Worm (Caenorhabditis elegans): ENCODE results near the gene srsx-15.

Gene srsx-15

DNA sequence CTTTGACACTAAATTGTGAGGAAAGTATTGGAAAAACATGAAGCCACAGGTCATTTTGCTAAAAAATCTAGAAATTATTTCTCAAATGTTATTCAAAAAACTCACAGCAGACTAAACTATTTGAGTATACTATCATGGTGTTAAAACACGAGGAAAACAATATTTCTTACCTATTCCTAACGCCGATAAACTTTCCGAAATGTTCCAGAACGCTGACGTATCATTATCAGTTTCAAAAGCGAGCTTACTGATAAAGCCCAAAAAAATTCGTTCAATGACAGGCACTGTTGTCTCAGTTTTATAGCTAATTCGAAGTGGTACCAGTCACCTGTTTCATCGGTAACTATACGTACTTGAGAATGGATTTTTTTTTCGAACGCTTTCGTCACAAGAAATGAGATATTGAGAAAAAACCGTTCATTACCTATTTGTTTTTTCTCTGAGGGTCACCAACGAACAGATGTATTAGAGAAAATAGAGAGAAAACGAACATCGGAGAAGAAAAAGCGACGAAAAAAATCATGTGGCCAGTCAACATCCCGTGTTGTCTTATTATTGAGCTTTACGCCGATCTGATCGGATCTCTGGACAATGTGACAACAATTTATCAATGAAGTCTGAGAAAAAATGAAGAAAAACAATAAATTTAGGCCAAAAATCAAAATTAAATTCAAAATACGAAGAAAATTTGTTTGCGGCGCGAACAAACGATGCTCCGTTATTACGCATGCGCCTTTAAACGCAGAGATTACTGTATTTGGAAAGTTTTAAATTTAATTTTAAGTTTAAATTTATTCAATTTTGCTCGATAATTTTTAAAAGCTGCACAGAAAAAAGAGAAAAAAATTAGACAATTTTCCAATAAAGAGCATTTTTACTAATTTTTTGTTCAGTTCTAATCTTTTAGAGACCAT lies 42.8 kb upstream of the srsx-15 start:
- TF ChIP-seq nhr-76 (tag; optimal IDR thresholded peaks at IDR 0.05): no peak
- no peak for TF ChIP-seq ztf-4 (tag; optimal IDR thresholded peaks at IDR 0.05)
- TF ChIP-seq nhr-77 (tag; optimal IDR thresholded peaks at IDR 0.05): no peak
- TF ChIP-seq jun-1 (tag; optimal IDR thresholded peaks at IDR 0.05): peak; percentile 8
- peak; percentile 51 for TF ChIP-seq pha-4 (tag; optimal IDR thresholded peaks at IDR 0.05)
- peak; percentile 71 for TF ChIP-seq elt-2 (tag; optimal IDR thresholded peaks at IDR 0.05)
- TF ChIP-seq ama-1 (optimal IDR thresholded peaks at IDR 0.05): peak; percentile 25
- TF ChIP-seq nhr-23 (tag; optimal IDR thresholded peaks at IDR 0.05): no peak
- peak; percentile 42 for TF ChIP-seq pqm-1 (tag; optimal IDR thresholded peaks at IDR 0.05)
- no peak for TF ChIP-seq elt-3 (tag; optimal IDR thresholded peaks at IDR 0.05)
- TF ChIP-seq nhr-28 (tag; optimal IDR thresholded peaks at IDR 0.05): no peak
- peak; percentile 61 for TF ChIP-seq snpc-4 (tag; optimal IDR thresholded peaks at IDR 0.05)
- TF ChIP-seq ceh-28 (tag; optimal IDR thresholded peaks at IDR 0.05): no peak

DNA sequence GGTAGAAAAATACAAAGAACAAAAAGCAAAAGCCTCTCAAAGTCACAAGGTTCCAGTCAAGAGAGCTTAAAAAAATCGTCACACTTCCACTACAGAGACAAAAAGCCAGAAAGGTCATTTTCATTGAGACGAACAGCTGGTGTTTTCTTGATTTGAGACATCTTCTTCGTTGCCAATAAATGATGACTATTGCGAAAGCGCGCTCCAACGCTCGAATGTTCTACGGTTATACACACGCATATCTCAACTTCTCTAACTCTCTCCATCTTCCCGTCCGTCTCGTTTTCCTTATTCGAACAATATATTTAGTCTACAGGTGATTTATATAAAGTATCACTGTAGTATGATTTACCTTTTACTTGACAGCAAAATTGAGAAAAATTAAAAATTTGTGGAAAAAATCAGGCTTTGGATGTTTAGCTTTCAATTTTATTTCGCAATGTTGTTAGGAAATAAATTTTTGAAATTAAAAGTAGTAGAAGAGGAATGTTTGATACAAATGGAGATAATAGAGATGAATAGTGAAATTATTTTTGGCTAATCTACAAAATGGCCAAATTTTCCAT lies 41.8 kb upstream of the srsx-15 start:
- no peak for TF ChIP-seq nhr-76 (tag; optimal IDR thresholded peaks at IDR 0.05)
- peak; percentile 54 for TF ChIP-seq egl-5 (tag; optimal IDR thresholded peaks at IDR 0.05)
- peak; percentile 35 for TF ChIP-seq elt-2 (tag; optimal IDR thresholded peaks at IDR 0.05)
- TF ChIP-seq elt-3 (tag; optimal IDR thresholded peaks at IDR 0.05): no peak
- no peak for TF ChIP-seq zag-1 (tag; optimal IDR thresholded peaks at IDR 0.05)
- peak; percentile 24 for TF ChIP-seq nhr-23 (tag; optimal IDR thresholded peaks at IDR 0.05)
- peak; percentile 11 for TF ChIP-seq pha-4 (tag; optimal IDR thresholded peaks at IDR 0.05)
- TF ChIP-seq sea-2 (GFP tag; optimal IDR thresholded peaks at IDR 0.05): no peak
- TF ChIP-seq snpc-4 (tag; optimal IDR thresholded peaks at IDR 0.05): peak; percentile 7
- peak; percentile 83 for TF ChIP-seq ama-1 (optimal IDR thresholded peaks at IDR 0.05)
- TF ChIP-seq ZK546.5 (tag; optimal IDR thresholded peaks at IDR 0.05): no peak
- no peak for TF ChIP-seq daf-12 (tag; optimal IDR thresholded peaks at IDR 0.05)
- no peak for TF ChIP-seq fkh-2 (tag; optimal IDR thresholded peaks at IDR 0.05)
- no peak for TF ChIP-seq ceh-16 (tag; optimal IDR thresholded peaks at IDR 0.05)
- no peak for TF ChIP-seq tbx-2 (tag; optimal IDR thresholded peaks at IDR 0.05)
- TF ChIP-seq mml-1 (tag; optimal IDR thresholded peaks at IDR 0.05): no peak
- TF ChIP-seq ceh-9 (tag; optimal IDR thresholded peaks at IDR 0.05): no peak
- no peak for TF ChIP-seq pqm-1 (tag; optimal IDR thresholded peaks at IDR 0.05)
- TF ChIP-seq aly-2 (tag; optimal IDR thresholded peaks at IDR 0.05): no peak
- TF ChIP-seq nfya-1 (tag; optimal IDR thresholded peaks at IDR 0.05; ENCODE audit: insufficient read depth): peak; percentile 69
- peak; percentile 45 for TF ChIP-seq nhr-43 (tag; optimal IDR thresholded peaks at IDR 0.05; ENCODE audit: poor library complexity, severe bottlenecking)
- TF ChIP-seq unc-62 (GFP tag; optimal IDR thresholded peaks at IDR 0.05): no peak
- TF ChIP-seq ztf-4 (tag; optimal IDR thresholded peaks at IDR 0.05): peak; percentile 27
- TF ChIP-seq hmg-11 (tag; optimal IDR thresholded peaks at IDR 0.05): peak; percentile 34
- no peak for TF ChIP-seq R02D3.7 (tag; optimal IDR thresholded peaks at IDR 0.05)
- TF ChIP-seq fos-1 (tag; optimal IDR thresholded peaks at IDR 0.05): no peak
- peak; percentile 92 for TF ChIP-seq nhr-25 (tag; optimal IDR thresholded peaks at IDR 0.05)
- TF ChIP-seq lin-15B (tag; optimal IDR thresholded peaks at IDR 0.05): peak; percentile 42
- peak; percentile 31 for TF ChIP-seq jun-1 (tag; optimal IDR thresholded peaks at IDR 0.05)
- no peak for TF ChIP-seq elt-1 (tag; optimal IDR thresholded peaks at IDR 0.05)
- no peak for TF ChIP-seq mdl-1 (tag; optimal IDR thresholded peaks at IDR 0.05)
- peak; percentile 70 for TF ChIP-seq lin-39 (tag; optimal IDR thresholded peaks at IDR 0.05)

DNA sequence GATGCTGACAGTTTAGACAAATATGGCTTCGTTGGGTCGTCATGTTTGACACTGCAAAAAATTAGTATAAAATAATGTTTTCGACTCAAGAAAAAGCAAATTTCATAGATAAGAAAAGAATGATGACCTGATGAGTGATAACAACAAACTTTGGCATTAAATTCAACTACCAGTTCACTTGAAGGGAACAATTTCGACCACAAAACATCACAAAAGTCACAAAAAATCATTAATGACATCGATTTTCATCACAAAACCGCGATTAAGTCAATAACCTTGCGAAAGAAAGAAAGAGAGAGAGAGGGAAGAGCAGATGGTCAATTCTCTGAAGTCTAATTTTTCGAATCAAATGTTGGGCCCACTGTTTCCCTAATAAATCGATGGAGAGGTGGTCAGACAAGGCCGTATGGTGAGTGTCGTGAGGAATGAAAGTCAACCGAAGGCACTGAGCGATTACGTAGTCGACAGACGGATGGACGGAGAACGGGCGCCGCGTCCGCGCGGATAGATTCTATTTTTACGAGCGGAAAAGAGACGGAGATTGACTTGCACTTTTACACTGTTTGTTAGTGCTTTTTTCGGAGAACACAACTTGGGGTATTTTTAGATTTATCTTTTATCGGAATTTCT lies 40.9 kb upstream of the srsx-15 start, which contains the start of gene bec-1:
Gene bec-1 (minus strand): TSS at position 51 of the 630 bp plus-strand sequence.
- TF ChIP-seq ama-1 (optimal IDR thresholded peaks at IDR 0.05) (peak; percentile 65), elt-2 (tag; optimal IDR thresholded peaks at IDR 0.05) (peak; percentile 43), pha-4 (tag; optimal IDR thresholded peaks at IDR 0.05) (peak; percentile 25), pqm-1 (tag; optimal IDR thresholded peaks at IDR 0.05) (peak; percentile 11), nhr-12 (tag; optimal IDR thresholded peaks at IDR 0.05) (no peak), fkh-2 (tag; optimal IDR thresholded peaks at IDR 0.05) (no peak), nhr-25 (tag; optimal IDR thresholded peaks at IDR 0.05) (peak; percentile 5)

Measured in whole organism, L3 larva.